In the genomic region with DNA sequence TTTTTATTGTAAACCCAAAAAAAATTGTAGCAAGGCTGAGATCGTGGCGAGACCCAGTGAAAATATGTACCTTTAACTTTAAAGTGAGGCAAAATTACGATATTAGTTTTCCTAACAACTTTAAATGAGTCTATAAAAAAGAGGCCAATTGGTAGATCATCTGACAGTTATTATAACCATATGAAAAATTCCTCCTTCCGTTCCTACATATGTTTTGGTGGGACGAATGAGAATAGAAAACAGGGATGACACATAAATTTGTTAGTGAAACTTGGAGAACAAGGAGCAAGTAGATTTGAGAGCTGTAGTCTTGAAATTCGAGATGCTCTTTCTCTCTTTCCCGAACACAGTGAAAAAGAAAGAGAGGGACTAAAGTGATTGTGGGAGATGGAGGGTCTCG, we compare ENCODE assay signal across 2 worm cellular contexts.
TF ChIP-seq lines count a peak whose summit lies in the region.

No protein-coding gene starts in this region.

TF ChIP-seq in whole organism, L4 larva, 104 proteins besides CTCF, POLR2A, EP300 and RAD21:
- TF ChIP-seq aha-1 (tag; lab: Kevin White, UChicago) (peak; percentile 91), lin-39 (tag; optimal IDR thresholded peaks at IDR 0.05; lab: Kevin White, UChicago) (no peak), set-16 (GFP tag; IDR thresholded peaks at IDR 0.05; lab: Robert Waterston, UW) (no peak), ces-1 (GFP tag; optimal IDR thresholded peaks at IDR 0.05; lab: Kevin White, UChicago) (no peak)

TF ChIP-seq in whole organism, late embryonic, 69 proteins besides CTCF, POLR2A, EP300 and RAD21:
- TF ChIP-seq ceh-34 (tag; optimal IDR thresholded peaks at IDR 0.05; lab: Kevin White, UChicago) (peak; percentile 57), sox-2 (GFP tag; IDR thresholded peaks at IDR 0.05; lab: Robert Waterston, UW) (no peak)
